Worm (Caenorhabditis elegans) whole organism, L1 larva: Measurements from ENCODE around the gene cpar-1.

Experiments used
- C04F5.9 ChIP-seq: sonication (generic microtip); optimal IDR thresholded peaks from 2 replicates; lab custom pipeline; 2016; ENCODE audit warnings: missing genetic modification characterization, missing compliant biosample characterization
- F16B12.6 ChIP-seq: fragments of 150-350 bp; optimal IDR thresholded peaks from 2 replicates; lab custom pipeline; 2014; ENCODE audit warnings: missing biosample characterization, missing genetic modification characterization
- aha-1 ChIP-seq: fragments of 150-350 bp; optimal IDR thresholded peaks from 2 replicates; lab custom pipeline; 2014; ENCODE audit warnings: missing biosample characterization, missing genetic modification characterization
- aly-2 ChIP-seq: fragments of 150-350 bp; optimal IDR thresholded peaks from 2 replicates; lab custom pipeline; 2014; ENCODE audit warnings: missing biosample characterization, missing genetic modification characterization
- ceh-63 ChIP-seq: fragments of 200-800 bp; sonication (Bioruptor generic); optimal IDR thresholded peaks from 2 replicates; lab custom pipeline; 2018; ENCODE audit warnings: mild to moderate bottlenecking, missing genetic modification characterization, missing compliant biosample characterization
- ceh-8 ChIP-seq: fragments of 200-800 bp; sonication (Bioruptor generic); optimal IDR thresholded peaks from 2 replicates; lab custom pipeline; 2018; ENCODE audit warnings: mild to moderate bottlenecking, missing genetic modification characterization, moderate library complexity, missing compliant biosample characterization
- ceh-90 ChIP-seq: sonication (generic microtip); optimal IDR thresholded peaks from 2 replicates; lab custom pipeline; 2016; ENCODE audit warnings: missing genetic modification characterization, missing compliant biosample characterization
- dpl-1 ChIP-seq, 3 experiments: fragments of 150-350 bp in 2 of 3; sonication (generic microtip) in 1 of 3; optimal IDR thresholded peaks; 2 replicates each; lab custom pipeline; 2014 to 2017; ENCODE audit warnings: missing biosample characterization in 3 of 3, missing genetic modification characterization in 3 of 3, missing genetic modification reagents in 3 of 3
- dsc-1 ChIP-seq: sonication (generic microtip); optimal IDR thresholded peaks from 2 replicates; lab custom pipeline; 2016; ENCODE audit warnings: mild to moderate bottlenecking, missing genetic modification characterization, missing compliant biosample characterization
- efl-1 ChIP-seq, 4 experiments: fragments of 150-350 bp; optimal IDR thresholded peaks in 3 of 4; peaks in 1 of 4; 1 replicate in 1 of 4; 2 replicates in 3 of 4; lab custom pipeline; 2014; ENCODE audit warnings: missing biosample characterization in 2 of 4, missing genetic modification characterization in 2 of 4, missing genetic modification reagents in 2 of 4
- efl-3 ChIP-seq: fragments of 200-800 bp; sonication (Bioruptor generic); optimal IDR thresholded peaks from 2 replicates; lab custom pipeline; 2018; ENCODE audit warnings: mild to moderate bottlenecking, missing genetic modification characterization, missing compliant biosample characterization
- egl-27 ChIP-seq, 2 experiments: fragments of 150-350 bp in 1 of 2; sonication (generic microtip); optimal IDR thresholded peaks; 3 replicates each; lab custom pipeline; 2017 to 2018; ENCODE audit warnings: missing biosample characterization in 2 of 2, missing genetic modification characterization in 2 of 2, missing genetic modification reagents in 2 of 2
- fkh-10 ChIP-seq: sonication (generic microtip); optimal IDR thresholded peaks from 2 replicates; lab custom pipeline; 2017; ENCODE audit warnings: missing biosample characterization, missing genetic modification reagents, missing genetic modification characterization
- fkh-4 ChIP-seq: sonication (generic microtip); optimal IDR thresholded peaks from 2 replicates; lab custom pipeline; 2016; ENCODE audit warnings: missing compliant biosample characterization, missing genetic modification characterization, borderline replicate concordance
- hlh-17 ChIP-seq: fragments of 200-800 bp; sonication (Bioruptor generic); optimal IDR thresholded peaks from 2 replicates; lab custom pipeline; 2018; ENCODE audit warnings: missing genetic modification characterization, mild to moderate bottlenecking, missing compliant biosample characterization, moderate library complexity, borderline replicate concordance
- hpl-2 ChIP-seq: fragments of 150-350 bp; optimal IDR thresholded peaks from 2 replicates; lab custom pipeline; 2014; ENCODE audit warnings: missing biosample characterization, missing genetic modification reagents, missing genetic modification characterization
- irx-1 ChIP-seq: sonication (generic microtip); optimal IDR thresholded peaks from 2 replicates; lab custom pipeline; 2016; ENCODE audit warnings: missing genetic modification characterization, missing compliant biosample characterization
- lin-13 ChIP-seq: fragments of 150-350 bp; optimal IDR thresholded peaks from 2 replicates; lab custom pipeline; 2014; ENCODE audit warnings: missing biosample characterization, missing genetic modification reagents, missing genetic modification characterization
- lin-14 ChIP-seq: fragments of 200-800 bp; sonication (Bioruptor generic); optimal IDR thresholded peaks from 2 replicates; lab custom pipeline; 2018; ENCODE audit warnings: mild to moderate bottlenecking, missing genetic modification characterization, moderate library complexity, missing compliant biosample characterization
- lin-15B ChIP-seq: fragments of 150-350 bp; sonication (generic microtip); optimal IDR thresholded peaks from 3 replicates; lab custom pipeline; 2014; ENCODE audit warnings: missing biosample characterization, missing genetic modification characterization
- lin-35 ChIP-seq, 2 experiments: fragments of 150-350 bp; optimal IDR thresholded peaks; 2 replicates each; lab custom pipeline; 2014; ENCODE audit warnings: missing biosample characterization in 2 of 2, missing genetic modification characterization in 2 of 2, missing genetic modification reagents in 2 of 2
- lin-39 ChIP-seq: fragments of 150-350 bp; optimal IDR thresholded peaks from 2 replicates; lab custom pipeline; 2014; ENCODE audit warnings: missing biosample characterization, missing genetic modification reagents, missing genetic modification characterization
- lir-3 ChIP-seq: sonication (generic microtip); optimal IDR thresholded peaks from 2 replicates; lab custom pipeline; 2016; ENCODE audit warnings: mild to moderate bottlenecking, missing genetic modification characterization, moderate library complexity, missing compliant biosample characterization; ENCODE audit not compliant: poor library complexity
- lsy-2 ChIP-seq, 2 experiments: fragments of 150-350 bp; optimal IDR thresholded peaks; 2 replicates each; lab custom pipeline; 2014; ENCODE audit warnings: missing biosample characterization in 2 of 2, missing genetic modification characterization in 2 of 2
- mab-9 ChIP-seq: fragments of 200-800 bp; sonication (Bioruptor generic); IDR thresholded peaks from 2 replicates; pipeline ENCODE4 v1.3.6; 2022; ENCODE audit warnings: missing genetic modification reagents, missing genetic modification characterization, missing compliant biosample characterization
- mdl-1 ChIP-seq, 2 experiments: fragments of 150-350 bp; optimal IDR thresholded peaks; 2 replicates each; lab custom pipeline; 2014 to 2017; ENCODE audit warnings: missing biosample characterization in 2 of 2, missing genetic modification characterization in 2 of 2, inconsistent platforms in 1 of 2
- mep-1 ChIP-seq: fragments of 150-350 bp; optimal IDR thresholded peaks from 2 replicates; lab custom pipeline; 2014; ENCODE audit warnings: missing biosample characterization, missing genetic modification characterization
- nhr-11 ChIP-seq: fragments of 150-350 bp; optimal IDR thresholded peaks from 2 replicates; lab custom pipeline; 2014; ENCODE audit warnings: missing biosample characterization, missing genetic modification characterization
- nhr-12 ChIP-seq: sonication (generic microtip); optimal IDR thresholded peaks from 2 replicates; lab custom pipeline; 2017; ENCODE audit warnings: missing biosample characterization, missing genetic modification characterization
- nhr-19 ChIP-seq: fragments of 200-800 bp; sonication (Bioruptor generic); conservative IDR thresholded peaks from 2 replicates; pipeline ENCODE4 v1.3.6; 2022; ENCODE audit warnings: missing genetic modification characterization, missing compliant biosample characterization
- nhr-20 ChIP-seq: sonication (generic microtip); optimal IDR thresholded peaks from 2 replicates; lab custom pipeline; 2016; ENCODE audit warnings: mild to moderate bottlenecking, missing genetic modification characterization, missing compliant biosample characterization
- nhr-237 ChIP-seq: fragments of 150-350 bp; optimal IDR thresholded peaks from 2 replicates; lab custom pipeline; 2014; ENCODE audit warnings: missing biosample characterization, missing genetic modification characterization
- nhr-47 ChIP-seq: sonication (generic microtip); optimal IDR thresholded peaks from 2 replicates; lab custom pipeline; 2016; ENCODE audit warnings: mild to moderate bottlenecking, missing genetic modification characterization, moderate library complexity, missing compliant biosample characterization
- nhr-71 ChIP-seq: sonication (generic microtip); optimal IDR thresholded peaks from 2 replicates; lab custom pipeline; 2016; ENCODE audit warnings: mild to moderate bottlenecking, missing genetic modification characterization, moderate library complexity, missing compliant biosample characterization
- nhr-76 ChIP-seq: sonication (generic microtip); optimal IDR thresholded peaks from 2 replicates; lab custom pipeline; 2017; ENCODE audit warnings: missing biosample characterization, missing genetic modification characterization
- nhr-90 ChIP-seq: sonication (generic microtip); optimal IDR thresholded peaks from 2 replicates; lab custom pipeline; 2016; ENCODE audit warnings: mild to moderate bottlenecking, missing genetic modification characterization, missing compliant biosample characterization; ENCODE audit not compliant: poor library complexity
- pax-3 ChIP-seq: fragments of 200-800 bp; sonication (Bioruptor generic); optimal IDR thresholded peaks from 2 replicates; lab custom pipeline; 2018; ENCODE audit warnings: mild to moderate bottlenecking, missing genetic modification characterization, moderate library complexity, missing compliant biosample characterization
- pqm-1 ChIP-seq: sonication (generic microtip); optimal IDR thresholded peaks from 3 replicates; lab custom pipeline; 2017; ENCODE audit warnings: missing biosample characterization, missing genetic modification characterization
- skn-1 ChIP-seq: fragments of 150-350 bp; optimal IDR thresholded peaks from 2 replicates; lab custom pipeline; 2014; ENCODE audit warnings: missing biosample characterization, missing genetic modification characterization
- snpc-4 ChIP-seq: fragments of 150-350 bp; optimal IDR thresholded peaks from 2 replicates; lab custom pipeline; 2014; ENCODE audit warnings: missing biosample characterization, missing genetic modification characterization
- snu-23 ChIP-seq: sonication (generic microtip); optimal IDR thresholded peaks from 2 replicates; lab custom pipeline; 2016; ENCODE audit warnings: missing genetic modification characterization, missing compliant biosample characterization
- swsn-7 ChIP-seq: sonication (generic microtip); optimal IDR thresholded peaks from 2 replicates; lab custom pipeline; 2016; ENCODE audit warnings: missing genetic modification characterization, missing compliant biosample characterization
- tlp-1 ChIP-seq: fragments of 150-350 bp; optimal IDR thresholded peaks from 2 replicates; lab custom pipeline; 2014; ENCODE audit warnings: missing biosample characterization, missing genetic modification characterization
- unc-130 ChIP-seq: fragments of 150-350 bp; optimal IDR thresholded peaks from 2 replicates; lab custom pipeline; 2017; ENCODE audit warnings: missing biosample characterization, missing genetic modification characterization, inconsistent platforms
- unc-86 ChIP-seq: sonication (generic microtip); optimal IDR thresholded peaks from 2 replicates; lab custom pipeline; 2016; ENCODE audit warnings: missing genetic modification characterization, missing compliant biosample characterization
- unc-98 ChIP-seq: fragments of 200-800 bp; sonication (Bioruptor generic); IDR thresholded peaks from 2 replicates; pipeline ENCODE4 v1.3.6; 2022; ENCODE audit warnings: missing genetic modification characterization, missing compliant biosample characterization
- xbp-1 ChIP-seq: sonication (generic microtip); optimal IDR thresholded peaks from 2 replicates; lab custom pipeline; 2016; ENCODE audit warnings: missing genetic modification characterization, missing compliant biosample characterization
- zag-1 ChIP-seq: fragments of 150-350 bp; optimal IDR thresholded peaks from 2 replicates; lab custom pipeline; 2014; ENCODE audit warnings: missing biosample characterization, missing genetic modification characterization
- zip-4 ChIP-seq: fragments of 200-800 bp; sonication (Bioruptor generic); optimal IDR thresholded peaks from 2 replicates; lab custom pipeline; 2018; ENCODE audit warnings: mild to moderate bottlenecking, missing genetic modification characterization, moderate library complexity, missing compliant biosample characterization
- ztf-11 ChIP-seq, 2 experiments: sonication (generic microtip); optimal IDR thresholded peaks; 2 replicates each; lab custom pipeline; 2016 to 2017; ENCODE audit warnings: missing genetic modification characterization in 2 of 2, missing biosample characterization in 1 of 2, missing compliant biosample characterization in 1 of 2

The cpar-1 gene

ce11 chrIII:9455980-9456658 lies 22.3 kb downstream of the cpar-1 start, which contains the start of the genes rheb-1 and spk-1 (continued):
- TF ChIP-seq lin-13 (GFP tag; lab: Kevin White, UChicago) (peak; percentile 79), nhr-237 (tag; lab: Kevin White, UChicago) (peak; percentile 61), nhr-76 (tag; lab: Kevin White, UChicago) (no peak), pqm-1 (tag; lab: Kevin White, UChicago) (no peak), aha-1 (peak; percentile 11), dsc-1 (tag; lab: Kevin White, UChicago) (peak; percentile 85), snu-23 (GFP tag; lab: Kevin White, UChicago) (peak; percentile 93), skn-1 (tag; lab: Kevin White, UChicago) (peak; percentile 83), zip-4 (peak; percentile 59), unc-130 (tag; lab: Kevin White, UChicago) (peak; percentile 81), efl-3 (GFP tag; lab: Kevin White, UChicago) (no peak), hlh-17 (GFP tag; lab: Kevin White, UChicago) (no peak), fkh-4 (peak; percentile 32), lin-35 (GFP tag; optimal IDR thresholded peaks at IDR 0.05; lab: Kevin White, UChicago) (peak; percentile 83 to 89), swsn-7 (peak; percentile 90), nhr-71 (peak; percentile 95), irx-1 (tag; lab: Kevin White, UChicago) (peak; percentile 57), lin-15B (tag; lab: Kevin White, UChicago) (peak; percentile 61), lin-39 (tag; lab: Kevin White, UChicago) (peak; percentile 45), nhr-11 (tag; lab: Kevin White, UChicago) (peak; percentile 58), pax-3 (tag; lab: Kevin White, UChicago) (peak; percentile 82), nhr-90 (tag; lab: Kevin White, UChicago) (peak; percentile 85), tlp-1 (tag; lab: Kevin White, UChicago) (no peak), hpl-2 (GFP tag; lab: Kevin White, UChicago) (peak; percentile 55), unc-86 (tag; lab: Kevin White, UChicago) (peak; percentile 82), zag-1 (tag; lab: Kevin White, UChicago) (no peak), snpc-4 (peak; percentile 40), lsy-2 (tag; optimal IDR thresholded peaks at IDR 0.05; lab: Kevin White, UChicago) (peak; percentile 99), nhr-20 (tag; lab: Kevin White, UChicago) (peak; percentile 93), F16B12.6 (tag; lab: Kevin White, UChicago) (peak; percentile 34), dpl-1 (GFP tag; optimal IDR thresholded peaks at IDR 0.05; lab: Kevin White, UChicago) (peak; percentile 63 to 76 (median 75)), efl-1 (optimal IDR thresholded peaks at IDR 0.05; lab: Kevin White, UChicago) (peak; percentile 83 to 84), efl-1 (GFP tag; optimal IDR thresholded peaks at IDR 0.05 in 1 of 2; lab: Kevin White, UChicago) (peak; percentile 69 to 97), mab-9 (GFP tag; lab: Robert Waterston, UW) (peak; percentile 60), fkh-10 (GFP tag; lab: Kevin White, UChicago) (peak; percentile 53), nhr-19 (peak; percentile 89), lin-14 (peak; percentile 94), ztf-11 (tag; optimal IDR thresholded peaks at IDR 0.05; lab: Kevin White, UChicago) (peak in 1 of 2 experiments; percentile 43), lir-3 (peak; percentile 71), xbp-1 (tag; lab: Kevin White, UChicago) (peak; percentile 87), mep-1 (tag; lab: Kevin White, UChicago) (peak; percentile 93), nhr-12 (tag; lab: Kevin White, UChicago) (no peak), mdl-1 (tag; optimal IDR thresholded peaks at IDR 0.05; lab: Kevin White, UChicago) (peak in 1 of 2 experiments; percentile 68), egl-27 (tag; optimal IDR thresholded peaks at IDR 0.05; lab: Kevin White, UChicago) (no peak), ceh-63 (GFP tag; lab: Kevin White, UChicago) (no peak), aly-2 (tag; lab: Kevin White, UChicago) (no peak), ceh-90 (tag; lab: Kevin White, UChicago) (no peak), C04F5.9 (tag; lab: Kevin White, UChicago) (peak; percentile 37), nhr-47 (tag; lab: Kevin White, UChicago) (peak; percentile 90), unc-98 (no peak), ceh-8 (GFP tag; lab: Kevin White, UChicago) (peak; percentile 14)
